Fruit fly (Drosophila melanogaster) whole organism, prepupa: ENCODE data around the gene CG10713.

Experiments used
- Blimp-1 ChIP-seq: fragments of 200-800 bp; sonication (Bioruptor generic); optimal IDR thresholded peaks from 3 replicates; lab custom pipeline; 2017; ENCODE audit warnings: missing biosample characterization, missing genetic modification characterization, mild to moderate bottlenecking, moderate library complexity, missing genetic modification reagents
- CG10631 ChIP-seq: fragments of 200-800 bp; sonication (Bioruptor generic); optimal IDR thresholded peaks from 2 replicates; lab custom pipeline; 2016; ENCODE audit warnings: missing biosample characterization, missing genetic modification characterization
- CG11294 ChIP-seq: fragments of 200-800 bp; sonication (Bioruptor generic); IDR thresholded peaks from 2 replicates; pipeline ENCODE4 v1.3.6; 2022; ENCODE audit warnings: missing biosample characterization, missing genetic modification characterization
- CG1621 ChIP-seq: fragments of 200-800 bp; sonication (Bioruptor generic); optimal IDR thresholded peaks from 3 replicates; lab custom pipeline; 2018; ENCODE audit warnings: missing biosample characterization, mild to moderate bottlenecking, missing genetic modification characterization
- CG16779 ChIP-seq: fragments of 200-800 bp; sonication (Bioruptor generic); optimal IDR thresholded peaks from 3 replicates; lab custom pipeline; 2017; ENCODE audit warnings: missing biosample characterization, mild to moderate bottlenecking, missing genetic modification characterization
- CG32006 ChIP-seq: fragments of 200-800 bp; sonication (Bioruptor generic); optimal IDR thresholded peaks from 3 replicates; lab custom pipeline; 2017; ENCODE audit warnings: missing biosample characterization, mild to moderate bottlenecking, missing genetic modification characterization
- CG34406 ChIP-seq: fragments of 200-800 bp; sonication (Bioruptor generic); optimal IDR thresholded peaks from 3 replicates; lab custom pipeline; 2016; ENCODE audit warnings: missing biosample characterization, missing genetic modification characterization
- CG4318 ChIP-seq: fragments of 200-800 bp; sonication (Bioruptor generic); optimal IDR thresholded peaks from 3 replicates; lab custom pipeline; 2017; ENCODE audit warnings: missing biosample characterization, mild to moderate bottlenecking, missing genetic modification characterization
- CG6163 ChIP-seq: fragments of 200-800 bp; sonication (Bioruptor generic); IDR thresholded peaks from 3 replicates; pipeline ENCODE4 v1.3.6; 2022; ENCODE audit warnings: missing biosample characterization, missing genetic modification characterization
- CG6276 ChIP-seq: fragments of 200-800 bp; sonication (Bioruptor generic); optimal IDR thresholded peaks from 2 replicates; lab custom pipeline; 2017; ENCODE audit warnings: missing biosample characterization, mild to moderate bottlenecking, missing genetic modification characterization
- CG6808 ChIP-seq: fragments of 200-800 bp; sonication (Bioruptor generic); optimal IDR thresholded peaks from 3 replicates; lab custom pipeline; 2017; ENCODE audit warnings: missing biosample characterization, missing genetic modification characterization, mild to moderate bottlenecking, moderate library complexity, missing genetic modification reagents
- CG6854 ChIP-seq: fragments of 200-800 bp; sonication (Bioruptor generic); optimal IDR thresholded peaks from 2 replicates; lab custom pipeline; 2017; ENCODE audit warnings: missing biosample characterization, mild to moderate bottlenecking, missing genetic modification characterization
- CG8119 ChIP-seq: fragments of 200-800 bp; sonication (Bioruptor generic); IDR thresholded peaks from 3 replicates; pipeline ENCODE4 v1.3.6; 2022; ENCODE audit warnings: missing biosample characterization, missing genetic modification characterization
- CG8319 ChIP-seq: fragments of 200-800 bp; sonication (Bioruptor generic); optimal IDR thresholded peaks from 3 replicates; lab custom pipeline; 2016; ENCODE audit warnings: missing biosample characterization, missing genetic modification characterization
- CG8632 ChIP-seq: fragments of 200-800 bp; sonication (Bioruptor generic); optimal IDR thresholded peaks from 3 replicates; lab custom pipeline; 2016; ENCODE audit warnings: missing biosample characterization, missing genetic modification characterization
- CG9139 ChIP-seq: fragments of 200-800 bp; sonication (Bioruptor generic); optimal IDR thresholded peaks from 3 replicates; lab custom pipeline; 2017; ENCODE audit warnings: missing biosample characterization, mild to moderate bottlenecking, missing genetic modification characterization
- Eip75B ChIP-seq: fragments of 200-800 bp; sonication (Bioruptor generic); optimal IDR thresholded peaks from 3 replicates; lab custom pipeline; 2016; ENCODE audit warnings: missing biosample characterization, missing genetic modification characterization
- Eip78C ChIP-seq: fragments of 200-800 bp; sonication (Bioruptor generic); peaks from one replicate; lab custom pipeline; 2016; ENCODE audit warnings: missing biosample characterization, missing genetic modification characterization
- Ets21C ChIP-seq: fragments of 200-800 bp; sonication (Bioruptor generic); optimal IDR thresholded peaks from 3 replicates; lab custom pipeline; 2016; ENCODE audit warnings: missing biosample characterization, missing genetic modification characterization
- Ets96B ChIP-seq: fragments of 200-800 bp; optimal IDR thresholded peaks from 2 replicates; lab custom pipeline; 2019; ENCODE audit warnings: missing biosample characterization, mild to moderate bottlenecking, missing genetic modification characterization, moderate library complexity
- Gug ChIP-seq: fragments of 200-800 bp; sonication (Bioruptor generic); IDR thresholded peaks from 2 replicates; pipeline ENCODE4 v1.3.6; 2022; ENCODE audit warnings: missing biosample characterization, missing genetic modification characterization
- Hr4 ChIP-seq: fragments of 200-800 bp; sonication (Bioruptor generic); optimal IDR thresholded peaks from 3 replicates; lab custom pipeline; 2016; ENCODE audit warnings: missing biosample characterization, missing genetic modification characterization
- Lpt ChIP-seq: fragments of 200-800 bp; sonication (Bioruptor generic); optimal IDR thresholded peaks from 3 replicates; lab custom pipeline; 2016; ENCODE audit warnings: missing biosample characterization, missing genetic modification characterization
- OdsH ChIP-seq: fragments of 200-800 bp; sonication (Bioruptor generic); optimal IDR thresholded peaks from 3 replicates; lab custom pipeline; 2016; ENCODE audit warnings: missing biosample characterization, missing genetic modification characterization
- Smox ChIP-seq: fragments of 200-800 bp; sonication (Bioruptor generic); optimal IDR thresholded peaks from 3 replicates; lab custom pipeline; 2016; ENCODE audit warnings: missing biosample characterization, missing genetic modification characterization
- Sox102F ChIP-seq: fragments of 200-800 bp; sonication (Bioruptor generic); optimal IDR thresholded peaks from 2 replicates; lab custom pipeline; 2016; ENCODE audit warnings: missing biosample characterization, mild to moderate bottlenecking, missing genetic modification characterization
- Sox14 ChIP-seq: fragments of 200-800 bp; sonication (Bioruptor generic); optimal IDR thresholded peaks from 3 replicates; lab custom pipeline; 2016; ENCODE audit warnings: missing biosample characterization, missing genetic modification characterization
- Sox15 ChIP-seq: fragments of 200-800 bp; sonication (Bioruptor generic); optimal IDR thresholded peaks from 3 replicates; lab custom pipeline; 2016; ENCODE audit warnings: missing biosample characterization, missing genetic modification characterization
- achi ChIP-seq: fragments of 200-800 bp; sonication (Bioruptor generic); optimal IDR thresholded peaks from 3 replicates; lab custom pipeline; 2016; ENCODE audit warnings: missing biosample characterization, missing genetic modification characterization
- cyc ChIP-seq: fragments of 200-800 bp; sonication (Bioruptor generic); optimal IDR thresholded peaks from 3 replicates; lab custom pipeline; 2016; ENCODE audit warnings: missing biosample characterization, missing genetic modification characterization
- dac ChIP-seq: fragments of 200-800 bp; sonication (Bioruptor generic); optimal IDR thresholded peaks from 2 replicates; lab custom pipeline; 2017; ENCODE audit warnings: missing biosample characterization, mild to moderate bottlenecking, missing genetic modification characterization
- eg ChIP-seq: fragments of 200-800 bp; sonication (Bioruptor generic); IDR thresholded peaks from 3 replicates; pipeline ENCODE4 v1.3.6; 2022; ENCODE audit warnings: missing biosample characterization, missing genetic modification characterization
- fd59A ChIP-seq: fragments of 200-800 bp; sonication (Bioruptor generic); optimal IDR thresholded peaks from 2 replicates; lab custom pipeline; 2017; ENCODE audit warnings: missing biosample characterization, mild to moderate bottlenecking, missing genetic modification characterization, missing genetic modification reagents
- lz ChIP-seq: fragments of 200-800 bp; sonication (Bioruptor generic); optimal IDR thresholded peaks from 3 replicates; lab custom pipeline; 2016; ENCODE audit warnings: missing biosample characterization, missing genetic modification characterization
- pdm3 ChIP-seq: fragments of 200-800 bp; sonication (Bioruptor generic); optimal IDR thresholded peaks from 3 replicates; lab custom pipeline; 2016; ENCODE audit warnings: missing biosample characterization, missing genetic modification characterization
- salr ChIP-seq, 2 experiments: fragments of 200-800 bp; sonication (Bioruptor generic); optimal IDR thresholded peaks; 3 replicates each; lab custom pipeline; 2016 to 2018; ENCODE audit warnings: missing biosample characterization in 2 of 2, missing genetic modification characterization in 2 of 2, mild to moderate bottlenecking in 1 of 2
- spab ChIP-seq: fragments of 200-800 bp; sonication (Bioruptor generic); optimal IDR thresholded peaks from 2 replicates; lab custom pipeline; 2017; ENCODE audit warnings: missing biosample characterization, mild to moderate bottlenecking, missing genetic modification characterization, missing genetic modification reagents
- svp ChIP-seq: fragments of 200-800 bp; sonication (Bioruptor generic); peaks from one replicate; lab custom pipeline; 2016; ENCODE audit warnings: missing biosample characterization, missing genetic modification characterization
- vri ChIP-seq: fragments of 200-800 bp; sonication (Bioruptor generic); optimal IDR thresholded peaks from 3 replicates; lab custom pipeline; 2016; ENCODE audit warnings: missing biosample characterization, mild to moderate bottlenecking, missing genetic modification characterization

Gene CG10713

dm6 chr3L:13384489-13384888 is 50.5 kb downstream of the CG10713 start, which contains the start of gene CG14110:
CG14110 (plus strand) TSS chr3L:13384789.
- TF ChIP-seq spab (GFP tag; lab: Kevin White, UChicago) (no peak), svp (GFP tag; lab: Kevin White, UChicago) (no peak), CG8632 (GFP tag; lab: Kevin White, UChicago) (no peak), CG32006 (no peak), CG10631 (GFP tag; lab: Kevin White, UChicago) (no peak), Eip75B (no peak), CG9139 (GFP tag; lab: Kevin White, UChicago) (no peak), Blimp-1 (GFP tag; lab: Kevin White, UChicago) (no peak), OdsH (GFP tag; lab: Kevin White, UChicago) (no peak), Ets21C (GFP tag; lab: Kevin White, UChicago) (no peak), CG1621 (tag; lab: Kevin White, UChicago) (no peak), fd59A (GFP tag; lab: Kevin White, UChicago) (no peak), lz (GFP tag; lab: Kevin White, UChicago) (no peak), CG8319 (GFP tag; lab: Kevin White, UChicago) (no peak), eg (GFP tag; lab: Robert Waterston, UW) (no peak)

- TF ChIP-seq Gug (GFP tag; lab: Robert Waterston, UW): no peak
- TF ChIP-seq CG6163: no peak
- no peak for TF ChIP-seq cyc
- TF ChIP-seq CG32006: no peak
- TF ChIP-seq vri: no peak
- TF ChIP-seq CG6808 (GFP tag; lab: Kevin White, UChicago): no peak
- TF ChIP-seq CG4318: no peak
- TF ChIP-seq CG34406 (GFP tag; lab: Kevin White, UChicago): no peak
- TF ChIP-seq achi (GFP tag; lab: Kevin White, UChicago): no peak
- TF ChIP-seq CG16779 (tag; lab: Kevin White, UChicago): no peak
- no peak for TF ChIP-seq Sox14 (GFP tag; lab: Kevin White, UChicago)
- no peak for TF ChIP-seq CG11294 (GFP tag; lab: Robert Waterston, UW)
- no peak for TF ChIP-seq Hr4
- TF ChIP-seq dac (GFP tag; lab: Kevin White, UChicago): no peak
- TF ChIP-seq Eip78C (GFP tag; lab: Kevin White, UChicago): peak; percentile 58
- TF ChIP-seq Lpt (GFP tag; lab: Kevin White, UChicago): no peak
- no peak for TF ChIP-seq CG6276
- TF ChIP-seq Eip75B: peak; percentile 20
- no peak for TF ChIP-seq Ets21C (GFP tag; lab: Kevin White, UChicago)
- TF ChIP-seq CG8319 (GFP tag; lab: Kevin White, UChicago): no peak
- no peak for TF ChIP-seq Sox102F (GFP tag; lab: Kevin White, UChicago)
- TF ChIP-seq Smox (GFP tag; lab: Kevin White, UChicago): no peak
- no peak for TF ChIP-seq salr (GFP tag; optimal IDR thresholded peaks at IDR 0.05; lab: Kevin White, UChicago)
- TF ChIP-seq CG6854 (GFP tag; lab: Kevin White, UChicago): peak; percentile 45
- TF ChIP-seq pdm3 (GFP tag; lab: Kevin White, UChicago): no peak
- TF ChIP-seq CG8119: no peak
- TF ChIP-seq Sox15 (GFP tag; lab: Kevin White, UChicago): no peak
- TF ChIP-seq OdsH (GFP tag; lab: Kevin White, UChicago): no peak
- TF ChIP-seq CG9139 (GFP tag; lab: Kevin White, UChicago): no peak
- peak; percentile 92 for TF ChIP-seq svp (GFP tag; lab: Kevin White, UChicago)
- TF ChIP-seq Blimp-1 (GFP tag; lab: Kevin White, UChicago): peak; percentile 65
- TF ChIP-seq fd59A (GFP tag; lab: Kevin White, UChicago): no peak
- TF ChIP-seq eg (GFP tag; lab: Robert Waterston, UW): no peak
- TF ChIP-seq Ets96B: no peak
These were observed 52.8 kb downstream of the CG10713 start, which contains the start of gene ImpL1 for dm6 chr3L:13382061-13382815. ImpL1 (plus strand) TSS chr3L:13382765.
